Worm (Caenorhabditis elegans): ENCODE measurements around the gene sre-50.

sre-50 gene

ce11 chrII:12303142-12303541 lies at the start of gene sre-50:
Gene sre-50, plus strand, starts transcription at chrII:12303525.
- TF ChIP-seq egrh-3 (GFP tag; IDR thresholded peaks at IDR 0.05) = no peak
- TF ChIP-seq madf-3 (GFP tag; IDR thresholded peaks at IDR 0.05) = no peak
- TF ChIP-seq Y53G8AR.9 (GFP tag; conservative IDR thresholded peaks at IDR 0.05) = no peak
- no peak for TF ChIP-seq sdz-38 (tag; optimal IDR thresholded peaks at IDR 0.05)
- TF ChIP-seq nhr-120 (GFP tag; IDR thresholded peaks at IDR 0.05) = no peak
- TF ChIP-seq hrde-1 (tag; optimal IDR thresholded peaks at IDR 0.05; ENCODE audit: borderline replicate concordance) = no peak
- TF ChIP-seq F37B4.10 (GFP tag; IDR thresholded peaks at IDR 0.05) = no peak
- TF ChIP-seq B0035.1 (tag; optimal IDR thresholded peaks at IDR 0.05) = no peak
- no peak for TF ChIP-seq rcor-1 (GFP tag; IDR thresholded peaks at IDR 0.05)
- TF ChIP-seq lin-26 (GFP tag; IDR thresholded peaks at IDR 0.05) = no peak
- TF ChIP-seq somi-1 (GFP tag; optimal IDR thresholded peaks at IDR 0.05) = no peak

ce11 chrII:12255545-12256233 lies 47.6 kb upstream of the sre-50 start:
- no peak for TF ChIP-seq lag-1 (GFP tag; IDR thresholded peaks at IDR 0.05)
- TF ChIP-seq D2030.7 (GFP tag; IDR thresholded peaks at IDR 0.05) = no peak
- no peak for TF ChIP-seq him-1 (tag; optimal IDR thresholded peaks at IDR 0.05)
- no peak for TF ChIP-seq pha-4 (tag; optimal IDR thresholded peaks at IDR 0.05)
- no peak for TF ChIP-seq ceh-40 (GFP tag; IDR thresholded peaks at IDR 0.05)
- no peak for TF ChIP-seq B0336.3 (GFP tag; IDR thresholded peaks at IDR 0.05)
- no peak for TF ChIP-seq dpl-1 (GFP tag; optimal IDR thresholded peaks at IDR 0.05)
- TF ChIP-seq Y79H2A.3 (GFP tag; conservative IDR thresholded peaks at IDR 0.05) = no peak
- TF ChIP-seq B0035.1 (tag; optimal IDR thresholded peaks at IDR 0.05) = no peak
- TF ChIP-seq K11D2.4 (GFP tag; IDR thresholded peaks at IDR 0.05) = no peak
- no peak for TF ChIP-seq snpc-1.3 (tag; optimal IDR thresholded peaks at IDR 0.05; ENCODE audit: insufficient read depth)
- TF ChIP-seq lin-40 (tag; optimal IDR thresholded peaks at IDR 0.05) = no peak
- TF ChIP-seq F52B5.7 (tag; optimal IDR thresholded peaks at IDR 0.05) = no peak
- TF ChIP-seq Y53F4B.3 (GFP tag; IDR thresholded peaks at IDR 0.05) = no peak

ce11 chrII:12256528-12256927 lies 46.8 kb upstream of the sre-50 start, which contains the start of gene parn-2:
Gene parn-2, minus strand, starts transcription at chrII:12256628.
- TF ChIP-seq nhr-179 (tag; optimal IDR thresholded peaks at IDR 0.05) (no peak), Y56A3A.18 (GFP tag; IDR thresholded peaks at IDR 0.05) (no peak), aptf-3 (GFP tag; IDR thresholded peaks at IDR 0.05) (no peak), Y95B8A.8 (GFP tag; IDR thresholded peaks at IDR 0.05) (no peak), unc-130 (GFP tag; optimal IDR thresholded peaks at IDR 0.05) (no peak), dpl-1 (GFP tag; optimal IDR thresholded peaks at IDR 0.05) (no peak)

ce11 chrII:12257095-12257494 lies 46.2 kb upstream of the sre-50 start:
- TF ChIP-seq dpl-1 (GFP tag; optimal IDR thresholded peaks at IDR 0.05) = no peak
- TF ChIP-seq nhr-179 (tag; optimal IDR thresholded peaks at IDR 0.05) = no peak
- TF ChIP-seq lir-1 (GFP tag; conservative IDR thresholded peaks at IDR 0.05) = no peak
- no peak for TF ChIP-seq rcor-1 (GFP tag; IDR thresholded peaks at IDR 0.05)
- no peak for TF ChIP-seq ets-4 (GFP tag; optimal IDR thresholded peaks at IDR 0.05)
- TF ChIP-seq rec-8 (tag; optimal IDR thresholded peaks at IDR 0.05) = no peak
- TF ChIP-seq tbp1 (GFP tag; optimal IDR thresholded peaks at IDR 0.05) = no peak
- TF ChIP-seq nfya-1 (tag; optimal IDR thresholded peaks at IDR 0.05; ENCODE audit: borderline replicate concordance, insufficient read depth) = no peak
- TF ChIP-seq snpc-1.3 (tag; optimal IDR thresholded peaks at IDR 0.05; ENCODE audit: insufficient read depth) = no peak
- no peak for TF ChIP-seq nhr-80 (tag; optimal IDR thresholded peaks at IDR 0.05)
- TF ChIP-seq F37B4.10 (GFP tag; IDR thresholded peaks at IDR 0.05) = no peak
- no peak for TF ChIP-seq lsy-27 (tag; optimal IDR thresholded peaks at IDR 0.05; ENCODE audit: borderline replicate concordance, insufficient read depth)
- TF ChIP-seq F52B5.7 (tag; optimal IDR thresholded peaks at IDR 0.05) = no peak
- no peak for TF ChIP-seq B0019.2 (GFP tag; conservative IDR thresholded peaks at IDR 0.05)

Data from whole organism, young adult.